Comparison of ENCODE assay signal across 2 fruit fly cellular contexts in genomic region chr2L:3571457-3571856, dm6.
A peak's percentile ranks its signal among the peaks of the same experiment; 100 is the strongest.
TF ChIP-seq lines count a peak whose summit lies in the region.

No protein-coding gene starts in this region.

- TF ChIP-seq CTCF in whole organism, embryonic (GFP tag; optimal IDR thresholded peaks at IDR 0.05; lab: Kevin White, UChicago) = no peak

TF ChIP-seq in whole organism, embryonic, 481 proteins besides CTCF, POLR2A, EP300 and RAD21:
- TF ChIP-seq Nf-YC (tag; optimal IDR thresholded peaks at IDR 0.05; lab: Kevin White, UChicago) (peak; percentile 88), Nf-YB (GFP tag; optimal IDR thresholded peaks at IDR 0.05; lab: Kevin White, UChicago) (peak; percentile 88), Dad (GFP tag; optimal IDR thresholded peaks at IDR 0.05; lab: Kevin White, UChicago) (no peak), gsb-n (tag; optimal IDR thresholded peaks at IDR 0.05; lab: Kevin White, UChicago) (peak; percentile 71), sqz (GFP tag; optimal IDR thresholded peaks at IDR 0.05; lab: Kevin White, UChicago) (peak; percentile 21), pros (GFP tag; optimal IDR thresholded peaks at IDR 0.05; lab: Kevin White, UChicago) (peak; percentile 10), CG3847 (GFP tag; IDR thresholded peaks at IDR 0.05; lab: Robert Waterston, UW) (0 out of 2 replicates have a peak, but pooled peaks have one; percentile 5), Med (GFP tag; lab: Kevin White, UChicago) (peak; percentile 5), CG15011 (GFP tag; optimal IDR thresholded peaks at IDR 0.05; lab: Kevin White, UChicago) (no peak), seq (GFP tag; IDR thresholded peaks at IDR 0.05; lab: Robert Waterston, UW) (peak; percentile 73), Abd-B (GFP tag; optimal IDR thresholded peaks at IDR 0.05; lab: Kevin White, UChicago) (no peak), CG3065 (GFP tag; optimal IDR thresholded peaks at IDR 0.05; lab: Kevin White, UChicago) (peak; percentile 24), Jarid2 (GFP tag; optimal IDR thresholded peaks at IDR 0.05; lab: Kevin White, UChicago) (peak; percentile 3)

TF ChIP-seq in whole organism, wandering third instar larva, 38 proteins besides CTCF, POLR2A, EP300 and RAD21:
- peak; percentile 52 for TF ChIP-seq Vsx2 (GFP tag; optimal IDR thresholded peaks at IDR 0.05; lab: Kevin White, UChicago; ENCODE audit: partially characterized antibody)
- no peak for TF ChIP-seq sage (GFP tag; optimal IDR thresholded peaks at IDR 0.05; lab: Kevin White, UChicago)
